Fruit fly (Drosophila melanogaster) whole organism, adult: Measurements from ENCODE around the gene CG14883.

Experiments
- CG11617 ChIP-seq: fragments of 200-800 bp; sonication (Bioruptor generic); optimal IDR thresholded peaks from 2 replicates; lab custom pipeline; 2017; ENCODE audit warnings: mild to moderate bottlenecking, missing biosample characterization, missing genetic modification reagents, missing genetic modification characterization
- CG12768 ChIP-seq: fragments of 200-800 bp; sonication (Bioruptor generic); optimal IDR thresholded peaks from 2 replicates; lab custom pipeline; 2017; ENCODE audit warnings: missing biosample characterization, missing genetic modification characterization, mild to moderate bottlenecking, moderate library complexity, missing genetic modification reagents
- CG14711 ChIP-seq: fragments of 200-800 bp; sonication (Bioruptor generic); optimal IDR thresholded peaks from 2 replicates; lab custom pipeline; 2018; ENCODE audit warnings: missing biosample characterization, mild to moderate bottlenecking, missing genetic modification characterization, moderate library complexity
- CG1620 ChIP-seq: fragments of 200-800 bp; sonication (Bioruptor generic); optimal IDR thresholded peaks from 2 replicates; lab custom pipeline; 2016; ENCODE audit warnings: missing biosample characterization, missing genetic modification characterization
- CG33017 ChIP-seq: fragments of 200-800 bp; sonication (Bioruptor generic); optimal IDR thresholded peaks from 2 replicates; lab custom pipeline; 2018; ENCODE audit warnings: missing biosample characterization, mild to moderate bottlenecking, missing genetic modification characterization, moderate library complexity
- CG5204 ChIP-seq: fragments of 200-800 bp; sonication (Bioruptor generic); optimal IDR thresholded peaks from 2 replicates; lab custom pipeline; 2016; ENCODE audit warnings: missing biosample characterization, missing genetic modification characterization
- CG7045 ChIP-seq: fragments of 200-800 bp; sonication (Bioruptor generic); optimal IDR thresholded peaks from 2 replicates; lab custom pipeline; 2017; ENCODE audit warnings: missing biosample characterization, mild to moderate bottlenecking, missing genetic modification characterization
- CG7101 ChIP-seq: fragments of 200-800 bp; sonication (Bioruptor generic); optimal IDR thresholded peaks from 2 replicates; lab custom pipeline; 2018; ENCODE audit warnings: missing biosample characterization, mild to moderate bottlenecking, missing genetic modification characterization, moderate library complexity
- Clk ChIP-seq: fragments of 200-800 bp; sonication (Bioruptor generic); optimal IDR thresholded peaks from 2 replicates; lab custom pipeline; 2017; ENCODE audit warnings: missing biosample characterization, missing genetic modification characterization
- Crg-1 ChIP-seq: fragments of 200-800 bp; sonication (Bioruptor generic); optimal IDR thresholded peaks from 2 replicates; lab custom pipeline; 2016; ENCODE audit warnings: missing biosample characterization, missing genetic modification characterization
- Hr96 ChIP-seq: fragments of 200-800 bp; sonication (Bioruptor generic); optimal IDR thresholded peaks from 2 replicates; lab custom pipeline; 2016; ENCODE audit warnings: missing biosample characterization, missing genetic modification characterization
- Mnt ChIP-seq: fragments of 200-800 bp; sonication (Bioruptor generic); optimal IDR thresholded peaks from 2 replicates; lab custom pipeline; 2016; ENCODE audit warnings: missing biosample characterization, mild to moderate bottlenecking, missing genetic modification characterization
- bab1 ChIP-seq: fragments of 200-800 bp; sonication (Bioruptor generic); optimal IDR thresholded peaks from 3 replicates; lab custom pipeline; 2019; ENCODE audit warnings: missing biosample characterization, mild to moderate bottlenecking, missing genetic modification characterization, moderate library complexity
- cic ChIP-seq: fragments of 200-800 bp; sonication (Bioruptor generic); optimal IDR thresholded peaks from 2 replicates; lab custom pipeline; 2017; ENCODE audit warnings: missing biosample characterization, mild to moderate bottlenecking, missing genetic modification characterization, moderate library complexity
- cnc ChIP-seq, 2 experiments: fragments of >200 bp; optimal IDR thresholded peaks; 2 replicates each; lab custom pipeline; 2017
- kay ChIP-seq: fragments of 200-800 bp; sonication (Bioruptor generic); peaks from one replicate; lab custom pipeline; 2016; ENCODE audit warnings: missing biosample characterization, missing genetic modification characterization, borderline replicate concordance
- ovo ChIP-seq: fragments of 200-800 bp; sonication (Bioruptor generic); optimal IDR thresholded peaks from 2 replicates; lab custom pipeline; 2016; ENCODE audit warnings: missing biosample characterization, missing genetic modification characterization
- pad ChIP-seq: fragments of 200-800 bp; sonication (Bioruptor generic); optimal IDR thresholded peaks from 3 replicates; lab custom pipeline; 2017; ENCODE audit warnings: missing biosample characterization, missing genetic modification characterization, mild to moderate bottlenecking, moderate library complexity, missing genetic modification reagents
- tj ChIP-seq: fragments of 200-800 bp; sonication (Bioruptor generic); optimal IDR thresholded peaks from 3 replicates; lab custom pipeline; 2017; ENCODE audit warnings: missing biosample characterization, mild to moderate bottlenecking, missing genetic modification characterization, moderate library complexity
- toe ChIP-seq: fragments of 200-800 bp; sonication (Bioruptor generic); optimal IDR thresholded peaks from 2 replicates; lab custom pipeline; 2016; ENCODE audit warnings: missing biosample characterization, missing genetic modification characterization

The CG14883 gene

dm6 chr3R:16449187-16449973, 6.5 kb upstream of the CG14883 start:
- TF ChIP-seq Hr96: peak; percentile 88
- TF ChIP-seq pad (GFP tag; lab: Kevin White, UChicago): peak; percentile 98
- peak; percentile 66 for TF ChIP-seq cic (GFP tag; lab: Kevin White, UChicago)
- peak; percentile 41 for TF ChIP-seq ovo (GFP tag; lab: Kevin White, UChicago)
- TF ChIP-seq CG7101 (tag; lab: Kevin White, UChicago): peak; percentile 97
- peak; percentile 90 for TF ChIP-seq CG12768 (GFP tag; lab: Kevin White, UChicago)
- TF ChIP-seq Crg-1: peak; percentile 86
- peak; percentile 95 for TF ChIP-seq kay (GFP tag; lab: Kevin White, UChicago)
- peak; percentile 92 for TF ChIP-seq CG1620 (GFP tag; lab: Kevin White, UChicago)
- no peak for TF ChIP-seq tj (GFP tag; lab: Kevin White, UChicago)
- peak; percentile 91 for TF ChIP-seq Clk (GFP tag; lab: Kevin White, UChicago)
- peak; percentile 94 for TF ChIP-seq bab1 (GFP tag; lab: Kevin White, UChicago)
- peak; percentile 96 for TF ChIP-seq CG33017 (tag; lab: Kevin White, UChicago)
- peak; percentile 90 for TF ChIP-seq toe (GFP tag; lab: Kevin White, UChicago)
- TF ChIP-seq CG11617 (GFP tag; lab: Kevin White, UChicago): peak; percentile 83
- peak; percentile 92 for TF ChIP-seq CG7045 (GFP tag; lab: Kevin White, UChicago)
- TF ChIP-seq CG5204 (GFP tag; lab: Kevin White, UChicago): peak; percentile 92
- peak; percentile 74 for TF ChIP-seq Mnt (GFP tag; lab: Kevin White, UChicago)
- TF ChIP-seq cnc (optimal IDR thresholded peaks at IDR 0.05; lab: Kevin White, UChicago): no peak
- peak; percentile 93 for TF ChIP-seq CG14711 (tag; lab: Kevin White, UChicago)

dm6 chr3R:16452954-16453587, 2.8 kb upstream of the CG14883 start:
- TF ChIP-seq Crg-1: no peak
- TF ChIP-seq pad (GFP tag; lab: Kevin White, UChicago): peak; percentile 52
- TF ChIP-seq CG12768 (GFP tag; lab: Kevin White, UChicago): peak; percentile 4
- TF ChIP-seq ovo (GFP tag; lab: Kevin White, UChicago): peak; percentile 47
- peak; percentile 32 for TF ChIP-seq Mnt (GFP tag; lab: Kevin White, UChicago)
- peak; percentile 99 for TF ChIP-seq kay (GFP tag; lab: Kevin White, UChicago)
- TF ChIP-seq cic (GFP tag; lab: Kevin White, UChicago): peak; percentile 41
- no peak for TF ChIP-seq toe (GFP tag; lab: Kevin White, UChicago)

- TF ChIP-seq CG7101 (tag; lab: Kevin White, UChicago): peak; percentile 22
- no peak for TF ChIP-seq ovo (GFP tag; lab: Kevin White, UChicago)
- TF ChIP-seq CG5204 (GFP tag; lab: Kevin White, UChicago): no peak
- no peak for TF ChIP-seq Clk (GFP tag; lab: Kevin White, UChicago)
- peak; percentile 44 for TF ChIP-seq kay (GFP tag; lab: Kevin White, UChicago)
- TF ChIP-seq bab1 (GFP tag; lab: Kevin White, UChicago): peak; percentile 66
- TF ChIP-seq cnc (optimal IDR thresholded peaks at IDR 0.05; lab: Kevin White, UChicago): no peak
- no peak for TF ChIP-seq CG11617 (GFP tag; lab: Kevin White, UChicago)
- TF ChIP-seq tj (GFP tag; lab: Kevin White, UChicago): no peak
- TF ChIP-seq CG1620 (GFP tag; lab: Kevin White, UChicago): peak; percentile 9
- peak; percentile 9 for TF ChIP-seq CG33017 (tag; lab: Kevin White, UChicago)
- peak; percentile 18 for TF ChIP-seq CG14711 (tag; lab: Kevin White, UChicago)
- no peak for TF ChIP-seq CG12768 (GFP tag; lab: Kevin White, UChicago)
These were observed 2.3 kb upstream of the CG14883 start, which contains the start of gene Pak3 for dm6 chr3R:16453597-16453996. TSS of gene Pak3 (minus strand) at chr3R:16453821.

dm6 chr3R:16454192-16454591, 1.7 kb upstream of the CG14883 start, which contains the start of gene CG10405:
TSS of gene CG10405 (plus strand) at chr3R:16454492.
- TF ChIP-seq bab1 (GFP tag; lab: Kevin White, UChicago) (no peak), kay (GFP tag; lab: Kevin White, UChicago) (no peak), CG11617 (GFP tag; lab: Kevin White, UChicago) (no peak), CG5204 (GFP tag; lab: Kevin White, UChicago) (no peak), CG7045 (GFP tag; lab: Kevin White, UChicago) (no peak), ovo (GFP tag; lab: Kevin White, UChicago) (no peak), CG33017 (tag; lab: Kevin White, UChicago) (no peak), CG7101 (tag; lab: Kevin White, UChicago) (no peak), tj (GFP tag; lab: Kevin White, UChicago) (no peak), cic (GFP tag; lab: Kevin White, UChicago) (no peak), Hr96 (no peak), Crg-1 (no peak), toe (GFP tag; lab: Kevin White, UChicago) (no peak), CG12768 (GFP tag; lab: Kevin White, UChicago) (no peak), CG1620 (GFP tag; lab: Kevin White, UChicago) (no peak)

- TF ChIP-seq toe (GFP tag; lab: Kevin White, UChicago): no peak
- TF ChIP-seq CG14711 (tag; lab: Kevin White, UChicago): no peak
- TF ChIP-seq Hr96: no peak
- TF ChIP-seq tj (GFP tag; lab: Kevin White, UChicago): no peak
- no peak for TF ChIP-seq pad (GFP tag; lab: Kevin White, UChicago)
- no peak for TF ChIP-seq ovo (GFP tag; lab: Kevin White, UChicago)
- no peak for TF ChIP-seq cic (GFP tag; lab: Kevin White, UChicago)
- TF ChIP-seq Clk (GFP tag; lab: Kevin White, UChicago): no peak
These were observed 755 bp downstream of the CG14883 start for dm6 chr3R:16456607-16457006.
